Fruit fly (Drosophila melanogaster) whole organism, embryonic: Measurements from ENCODE around the gene beta4GalNAcTB.
A peak's percentile ranks its signal among the peaks of the same experiment; 100 is the strongest.

ENCODE experiments used
- Antp ChIP-seq: fragments of 200-800 bp; sonication (Bioruptor generic); optimal IDR thresholded peaks from 3 replicates; lab custom pipeline; 2016; ENCODE audit warnings: missing biosample characterization, missing genetic modification characterization
- CG11247 ChIP-seq: fragments of 200-800 bp; sonication (Bioruptor generic); IDR thresholded peaks from 2 replicates; pipeline ENCODE4 v1.3.6; 2022; ENCODE audit warnings: missing biosample characterization, missing genetic modification characterization
- CG11504 ChIP-seq: fragments of 200-800 bp; sonication (Bioruptor generic); optimal IDR thresholded peaks from 3 replicates; lab custom pipeline; 2019; ENCODE audit warnings: missing biosample characterization, mild to moderate bottlenecking, missing genetic modification characterization, moderate library complexity
- CG11695 ChIP-seq: fragments of 200-800 bp; sonication (Bioruptor generic); IDR thresholded peaks from 3 replicates; pipeline ENCODE4 v1.3.6; 2022; ENCODE audit warnings: missing biosample characterization, missing genetic modification characterization
- CG1647 ChIP-seq: fragments of 200-800 bp; sonication (Bioruptor generic); optimal IDR thresholded peaks from 3 replicates; lab custom pipeline; 2016; ENCODE audit warnings: missing biosample characterization, missing genetic modification characterization
- CG17361 ChIP-seq: fragments of 200-800 bp; sonication (Bioruptor generic); IDR thresholded peaks from 3 replicates; pipeline ENCODE4 v1.3.6; 2022; ENCODE audit warnings: missing biosample characterization, missing genetic modification characterization
- CG18476 ChIP-seq: fragments of 200-800 bp; sonication (Bioruptor generic); optimal IDR thresholded peaks from 2 replicates; lab custom pipeline; 2016; ENCODE audit warnings: missing biosample characterization, mild to moderate bottlenecking, missing genetic modification characterization
- CG2120 ChIP-seq: fragments of 200-800 bp; sonication (Bioruptor generic); optimal IDR thresholded peaks from 3 replicates; lab custom pipeline; 2016; ENCODE audit warnings: missing biosample characterization, missing genetic modification characterization
- CG30020 ChIP-seq: fragments of 200-800 bp; optimal IDR thresholded peaks from 2 replicates; lab custom pipeline; 2019; ENCODE audit warnings: missing biosample characterization, mild to moderate bottlenecking, missing genetic modification characterization, moderate library complexity
- CG4282 ChIP-seq: fragments of 200-800 bp; sonication (Bioruptor generic); optimal IDR thresholded peaks from 2 replicates; lab custom pipeline; 2016; ENCODE audit warnings: missing biosample characterization, missing genetic modification characterization
- CG8924 ChIP-seq: fragments of 200-800 bp; optimal IDR thresholded peaks from 3 replicates; lab custom pipeline; 2019; ENCODE audit warnings: missing biosample characterization, mild to moderate bottlenecking, missing genetic modification characterization, moderate library complexity
- Chrac-16 ChIP-seq: fragments of 200-800 bp; sonication (Bioruptor generic); optimal IDR thresholded peaks from 3 replicates; lab custom pipeline; 2016; ENCODE audit warnings: missing biosample characterization, missing genetic modification characterization
- Deaf1 ChIP-seq: fragments of 200-800 bp; optimal IDR thresholded peaks from 3 replicates; lab custom pipeline; 2019; ENCODE audit warnings: missing biosample characterization, mild to moderate bottlenecking, missing genetic modification characterization, moderate library complexity
- Dip2 ChIP-seq: fragments of 200-800 bp; sonication (Bioruptor generic); IDR thresholded peaks from 2 replicates; pipeline ENCODE4 v1.3.6; 2022; ENCODE audit warnings: missing biosample characterization, missing genetic modification characterization
- Dll ChIP-seq: fragments of 200-800 bp; sonication (Bioruptor generic); IDR thresholded peaks from 4 replicates; pipeline ENCODE4 v1.3.6; 2022; ENCODE audit warnings: missing biosample characterization, missing genetic modification characterization; ENCODE audit not compliant: partially characterized antibody
- GATAe ChIP-seq: fragments of 200-800 bp; sonication (Bioruptor generic); conservative IDR thresholded peaks from 2 replicates; pipeline ENCODE4 v1.3.6; 2022; ENCODE audit warnings: missing biosample characterization, missing genetic modification characterization
- Hr51 ChIP-seq, 2 experiments: fragments of 200-800 bp; sonication (Bioruptor generic); optimal IDR thresholded peaks; 2 replicates in 1 of 2; 3 replicates in 1 of 2; lab custom pipeline; 2016 to 2018; ENCODE audit warnings: missing biosample characterization in 2 of 2, missing genetic modification characterization in 2 of 2, mild to moderate bottlenecking in 1 of 2, moderate library complexity in 1 of 2
- MESR4 ChIP-seq: fragments of 200-800 bp; sonication (Bioruptor generic); optimal IDR thresholded peaks from 2 replicates; lab custom pipeline; 2018; ENCODE audit warnings: missing biosample characterization, mild to moderate bottlenecking, missing genetic modification characterization, moderate library complexity
- Trl ChIP-seq, 3 experiments: fragments of >200 bp in 2 of 3; fragments of 200-800 bp in 1 of 3; sonication (Bioruptor generic) in 1 of 3; optimal IDR thresholded peaks; 2 replicates in 1 of 3; 3 replicates in 2 of 3; lab custom pipeline; 2016 to 2017; ENCODE audit warnings: missing biosample characterization in 1 of 3, missing genetic modification characterization in 1 of 3
- abd-A ChIP-seq: fragments of 200-800 bp; sonication (Bioruptor generic); optimal IDR thresholded peaks from 3 replicates; lab custom pipeline; 2019; ENCODE audit warnings: missing biosample characterization, mild to moderate bottlenecking, missing genetic modification characterization, moderate library complexity
- ase ChIP-seq: fragments of 200-800 bp; sonication (Bioruptor generic); IDR thresholded peaks from 3 replicates; pipeline ENCODE4 v1.3.6; 2022; ENCODE audit warnings: missing biosample characterization, missing genetic modification characterization
- ash1 ChIP-seq: fragments of 200-800 bp; sonication (Bioruptor generic); optimal IDR thresholded peaks from 2 replicates; lab custom pipeline; 2018; ENCODE audit warnings: missing biosample characterization, mild to moderate bottlenecking, missing genetic modification characterization
- bbx ChIP-seq: fragments of 200-800 bp; sonication (Bioruptor generic); IDR thresholded peaks from 2 replicates; pipeline ENCODE4 v1.3.6; 2022; ENCODE audit warnings: missing biosample characterization, missing genetic modification characterization; ENCODE audit not compliant: partially characterized antibody
- bigmax ChIP-seq: fragments of 200-800 bp; sonication (Bioruptor generic); optimal IDR thresholded peaks from 2 replicates; lab custom pipeline; 2018; ENCODE audit warnings: missing biosample characterization, mild to moderate bottlenecking, missing genetic modification characterization
- bowl ChIP-seq: fragments of 200-800 bp; sonication (Bioruptor generic); IDR thresholded peaks from 2 replicates; pipeline ENCODE4 v1.3.6; 2022; ENCODE audit warnings: missing biosample characterization, missing genetic modification characterization
- cas ChIP-seq: fragments of 200-800 bp; sonication (Bioruptor generic); IDR thresholded peaks from 2 replicates; pipeline ENCODE4 v1.3.6; 2022; ENCODE audit warnings: missing biosample characterization, missing genetic modification characterization
- cg ChIP-seq: fragments of 200-800 bp; sonication (Bioruptor generic); optimal IDR thresholded peaks from 3 replicates; lab custom pipeline; 2019; ENCODE audit warnings: missing biosample characterization, mild to moderate bottlenecking, missing genetic modification characterization, moderate library complexity
- dimm ChIP-seq: fragments of 200-800 bp; sonication (Bioruptor generic); IDR thresholded peaks from 2 replicates; pipeline ENCODE4 v1.3.6; 2022; ENCODE audit warnings: missing biosample characterization, missing genetic modification characterization
- dmrt11E ChIP-seq: fragments of 200-800 bp; sonication (Bioruptor generic); optimal IDR thresholded peaks from 3 replicates; lab custom pipeline; 2018; ENCODE audit warnings: missing biosample characterization, mild to moderate bottlenecking, missing genetic modification characterization, moderate library complexity
- dysf ChIP-seq: fragments of 200-800 bp; sonication (Bioruptor generic); IDR thresholded peaks from 3 replicates; pipeline ENCODE4 v1.3.6; 2022; ENCODE audit warnings: missing biosample characterization, missing genetic modification characterization
- emc ChIP-seq: fragments of 200-800 bp; sonication (Bioruptor generic); optimal IDR thresholded peaks from 2 replicates; lab custom pipeline; 2016; ENCODE audit warnings: missing biosample characterization, missing genetic modification characterization
- esg ChIP-seq: fragments of 200-800 bp; sonication (Bioruptor generic); conservative IDR thresholded peaks from 2 replicates; pipeline ENCODE4 v1.3.6; 2022; ENCODE audit warnings: missing biosample characterization, missing genetic modification characterization
- ind ChIP-seq: fragments of 200-800 bp; sonication (Bioruptor generic); optimal IDR thresholded peaks from 3 replicates; lab custom pipeline; 2016; ENCODE audit warnings: missing biosample characterization, missing genetic modification characterization
- pzg ChIP-seq: fragments of 200-800 bp; sonication (Bioruptor generic); optimal IDR thresholded peaks from 3 replicates; lab custom pipeline; 2018; ENCODE audit warnings: missing biosample characterization, mild to moderate bottlenecking, missing genetic modification characterization, moderate library complexity
- rib ChIP-seq: fragments of 200-800 bp; sonication (Bioruptor generic); IDR thresholded peaks from 2 replicates; pipeline ENCODE4 v1.3.6; 2022; ENCODE audit warnings: missing biosample characterization, missing genetic modification characterization
- shn ChIP-seq: fragments of 200-800 bp; sonication (Bioruptor generic); optimal IDR thresholded peaks from 3 replicates; lab custom pipeline; 2016; ENCODE audit warnings: missing biosample characterization, missing genetic modification characterization
- so ChIP-seq: fragments of 200-800 bp; sonication (Bioruptor generic); IDR thresholded peaks from 3 replicates; pipeline ENCODE4 v1.3.6; 2022; ENCODE audit warnings: missing biosample characterization, missing genetic modification characterization
- trh ChIP-seq: fragments of 200-800 bp; sonication (Bioruptor generic); optimal IDR thresholded peaks from 2 replicates; lab custom pipeline; 2016; ENCODE audit warnings: missing biosample characterization, missing genetic modification characterization

beta4GalNAcTB gene

DNA sequence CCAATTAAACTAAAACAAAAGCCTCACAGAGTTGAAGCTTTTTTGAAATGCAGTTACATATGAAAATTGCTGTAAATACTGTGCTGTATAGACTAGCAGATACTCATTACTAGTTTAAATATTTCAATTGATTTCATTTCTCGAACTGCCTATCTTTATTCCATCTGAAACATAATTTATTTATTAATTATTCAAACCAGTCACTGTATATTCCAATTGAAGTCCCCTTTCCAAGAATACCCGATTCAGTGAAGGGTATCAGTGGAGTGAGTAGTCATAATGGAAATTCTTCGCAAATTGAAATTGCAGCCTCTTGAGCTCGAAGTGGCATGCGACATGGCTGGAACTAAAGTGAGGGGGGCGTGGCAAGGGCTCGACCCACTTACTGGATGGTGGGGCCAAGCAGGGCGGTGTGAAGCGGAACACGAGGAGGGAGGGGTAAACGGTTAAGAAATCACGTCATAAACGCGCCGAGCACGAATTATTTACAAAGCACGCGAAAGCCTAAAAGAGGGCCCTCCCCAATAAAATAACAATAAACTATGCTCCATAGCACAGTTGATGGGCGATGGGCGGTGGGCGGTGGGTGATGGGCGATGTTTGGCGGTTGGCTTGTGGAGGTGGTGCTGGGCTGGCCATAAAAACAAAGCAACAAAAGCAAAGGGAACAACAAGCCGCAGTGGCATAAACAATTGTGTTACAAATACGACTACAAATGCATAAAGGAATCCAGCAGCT lies 28.8 kb downstream of the beta4GalNAcTB start (continued):
- TF ChIP-seq pzg = no peak
- peak; percentile 25 for TF ChIP-seq CG8924 (tag; lab: Kevin White, UChicago)
- no peak for TF ChIP-seq bowl (GFP tag; lab: Robert Waterston, UW)
- TF ChIP-seq CG1647 (GFP tag; lab: Kevin White, UChicago) = no peak
- TF ChIP-seq Chrac-16 (GFP tag; lab: Kevin White, UChicago) = peak; percentile 5
- no peak for TF ChIP-seq GATAe (GFP tag; lab: Robert Waterston, UW)
- peak; percentile 57; the same call in 2 of the 3 replicates for TF ChIP-seq CG17361 (GFP tag; lab: Robert Waterston, UW)
- peak; percentile 62 for TF ChIP-seq dysf (GFP tag; lab: Robert Waterston, UW)
- TF ChIP-seq dimm (GFP tag; lab: Robert Waterston, UW) = peak; percentile 8; the same call in 1 of the 2 replicates
- no peak for TF ChIP-seq so (GFP tag; lab: Robert Waterston, UW)
- TF ChIP-seq esg (GFP tag; lab: Robert Waterston, UW) = peak; percentile 47
- no peak for TF ChIP-seq rib (GFP tag; lab: Robert Waterston, UW)
- TF ChIP-seq CG11247 (GFP tag; lab: Robert Waterston, UW) = no peak
- TF ChIP-seq Dip2 = no peak
- no peak for TF ChIP-seq bigmax
- peak in 1 of 2 experiments; percentile 57 for TF ChIP-seq Hr51 (GFP tag; optimal IDR thresholded peaks at IDR 0.05; lab: Kevin White, UChicago)
- peak; percentile 34 for TF ChIP-seq CG2120 (GFP tag; lab: Kevin White, UChicago)
- no peak for TF ChIP-seq cas (GFP tag; lab: Robert Waterston, UW)
- no peak for TF ChIP-seq MESR4
- TF ChIP-seq CG30020 (tag; lab: Kevin White, UChicago) = no peak

dm6 chr3R:29000001-29000400 lies 33.8 kb downstream of the beta4GalNAcTB start:
- TF ChIP-seq trh (GFP tag; lab: Kevin White, UChicago) (no peak), ash1 (GFP tag; lab: Kevin White, UChicago) (no peak), CG18476 (no peak), bbx (GFP tag; lab: Robert Waterston, UW) (no peak), emc (GFP tag; lab: Kevin White, UChicago) (no peak), CG4282 (GFP tag; lab: Kevin White, UChicago) (no peak)

DNA sequence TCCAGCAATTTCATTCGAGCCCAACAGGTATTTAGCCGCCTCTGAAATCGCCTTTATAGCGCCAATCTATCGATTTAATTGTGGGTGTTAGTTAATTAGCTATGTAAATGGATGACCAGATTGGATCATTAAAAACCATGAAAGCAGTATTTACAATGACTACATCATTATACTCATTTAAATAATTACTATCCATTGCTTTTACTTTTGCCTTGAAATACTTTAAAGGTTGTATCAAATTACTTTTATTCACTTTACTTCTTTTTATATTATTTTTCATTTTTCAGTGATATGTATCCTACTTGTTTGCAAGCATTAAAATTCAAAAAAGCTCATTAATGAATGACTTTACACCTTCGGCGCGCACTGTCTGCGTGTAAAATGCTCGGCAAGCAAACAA lies 34.8 kb downstream of the beta4GalNAcTB start:
- TF ChIP-seq Dll (no peak), shn (GFP tag; lab: Kevin White, UChicago) (no peak), dmrt11E (tag; lab: Kevin White, UChicago) (no peak), CG11695 (0 out of 3 replicates have a peak, but pooled peaks have one; percentile 22), CG2120 (GFP tag; lab: Kevin White, UChicago) (no peak), CG11504 (tag; lab: Kevin White, UChicago) (peak; percentile 3)

DNA sequence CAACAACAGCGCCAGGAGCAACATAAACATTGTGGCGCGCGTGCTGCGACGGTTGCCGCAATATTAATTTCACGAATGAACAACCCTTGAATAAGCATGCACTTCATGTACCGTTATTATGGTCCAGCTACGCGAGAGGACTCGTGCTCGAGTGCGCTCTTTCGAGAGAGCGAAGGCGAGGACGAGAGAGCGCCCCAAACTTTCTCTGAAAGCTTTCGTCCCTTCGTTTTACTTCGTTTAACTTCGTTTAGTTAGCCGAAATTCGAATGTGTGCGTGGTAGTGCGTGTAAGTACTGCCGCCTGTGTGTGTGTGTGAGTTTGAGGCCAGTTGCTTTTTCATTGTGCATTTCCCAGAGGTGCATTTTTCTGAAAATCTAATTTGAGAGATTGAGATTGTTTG lies 43.1 kb downstream of the beta4GalNAcTB start:
- TF ChIP-seq cg (GFP tag; lab: Kevin White, UChicago) (peak; percentile 15), ase (GFP tag; lab: Robert Waterston, UW) (no peak), abd-A (no peak), ind (GFP tag; lab: Kevin White, UChicago) (no peak), Antp (GFP tag; lab: Kevin White, UChicago) (no peak), Trl (optimal IDR thresholded peaks at IDR 0.05; lab: Kevin White, UChicago) (peak; percentile 48 to 53), Trl (GFP tag; optimal IDR thresholded peaks at IDR 0.05; lab: Kevin White, UChicago) (no peak), Deaf1 (tag; lab: Kevin White, UChicago) (peak; percentile 95)
